Worm (Caenorhabditis elegans) whole organism, L3 larva: ENCODE results near the gene lea-1.

Experiments
- ZK546.5 ChIP-seq: sonication (generic microtip); optimal IDR thresholded peaks from 2 replicates; lab custom pipeline; 2017; ENCODE audit warnings: missing biosample characterization, missing genetic modification characterization
- ceh-9 ChIP-seq: sonication (generic microtip); optimal IDR thresholded peaks from 2 replicates; lab custom pipeline; 2018; ENCODE audit warnings: missing biosample characterization, missing genetic modification characterization
- elt-2 ChIP-seq: sonication (generic microtip); optimal IDR thresholded peaks from 2 replicates; lab custom pipeline; 2016; ENCODE audit warnings: missing genetic modification reagents, mild to moderate bottlenecking, missing genetic modification characterization, missing compliant biosample characterization
- lin-15B ChIP-seq: fragments of 150-350 bp; optimal IDR thresholded peaks from 2 replicates; lab custom pipeline; 2014; ENCODE audit warnings: missing biosample characterization, missing genetic modification characterization
- lin-39 ChIP-seq: fragments of 150-350 bp; optimal IDR thresholded peaks from 2 replicates; lab custom pipeline; 2018; ENCODE audit warnings: missing biosample characterization, missing genetic modification reagents, missing genetic modification characterization
- nfya-1 ChIP-seq: sonication (generic microtip); optimal IDR thresholded peaks from 2 replicates; lab custom pipeline; 2017; ENCODE audit warnings: missing genetic modification characterization, mild to moderate bottlenecking, missing compliant biosample characterization, antibody characterized with exemption, moderate library complexity; ENCODE audit not compliant: insufficient read depth
- pha-4 ChIP-seq: fragments of 150-350 bp; optimal IDR thresholded peaks from 2 replicates; lab custom pipeline; 2014; ENCODE audit warnings: missing biosample characterization, missing genetic modification reagents, missing genetic modification characterization
- skn-1 ChIP-seq: fragments of 150-350 bp; optimal IDR thresholded peaks from 2 replicates; lab custom pipeline; 2014; ENCODE audit warnings: missing biosample characterization, missing genetic modification characterization
- snpc-4 ChIP-seq: fragments of 150-350 bp; optimal IDR thresholded peaks from 2 replicates; lab custom pipeline; 2014; ENCODE audit warnings: missing biosample characterization, missing genetic modification characterization
- unc-62 ChIP-seq: fragments of 150-350 bp; sonication (generic microtip); optimal IDR thresholded peaks from 4 replicates; lab custom pipeline; 2014; ENCODE audit warnings: missing biosample characterization, missing genetic modification reagents, missing genetic modification characterization

- no peak for TF ChIP-seq lin-39 (tag; lab: Kevin White, UChicago)
- no peak for TF ChIP-seq elt-2 (tag; lab: Kevin White, UChicago)
- TF ChIP-seq snpc-4 (tag; lab: Kevin White, UChicago), result no peak
- TF ChIP-seq ceh-9 (tag; lab: Kevin White, UChicago), result no peak
- TF ChIP-seq skn-1, result no peak
- TF ChIP-seq pha-4 (tag; lab: Kevin White, UChicago), result no peak
- no peak for TF ChIP-seq unc-62 (GFP tag; lab: Kevin White, UChicago)
- TF ChIP-seq lin-15B (tag; lab: Kevin White, UChicago), result no peak
- TF ChIP-seq ZK546.5 (tag; lab: Kevin White, UChicago), result no peak
- no peak for TF ChIP-seq nfya-1 (tag; lab: Kevin White, UChicago)
Measured at ce11 chrV:10064221-10064620, 52.5 kb downstream of the lea-1 start, which contains the start of gene fipr-13.
